Fruit fly (Drosophila melanogaster) whole organism, wandering third instar larva: ENCODE measurements around the gene Jon66Ci.

Source experiments
- CG9705 ChIP-seq: fragments of 200-800 bp; sonication (Bioruptor generic); optimal IDR thresholded peaks from 2 replicates; lab custom pipeline; 2018; ENCODE audit warnings: missing biosample characterization, mild to moderate bottlenecking, missing genetic modification characterization
- Dfd ChIP-seq: fragments of >200 bp; optimal IDR thresholded peaks from 2 replicates; lab custom pipeline; 2017; ENCODE audit warnings: missing biosample characterization, missing genetic modification characterization
- dsf ChIP-seq: sonication (Bioruptor generic); optimal IDR thresholded peaks from 2 replicates; lab custom pipeline; 2016; ENCODE audit warnings: missing biosample characterization, missing genetic modification characterization, borderline replicate concordance
- fru ChIP-seq: fragments of 200-800 bp; sonication (Bioruptor generic); optimal IDR thresholded peaks from 3 replicates; lab custom pipeline; 2016; ENCODE audit warnings: missing biosample characterization, mild to moderate bottlenecking, missing genetic modification characterization
- psq ChIP-seq: fragments of 200-800 bp; sonication (Bioruptor generic); optimal IDR thresholded peaks from 3 replicates; lab custom pipeline; 2017; ENCODE audit warnings: missing biosample characterization, mild to moderate bottlenecking, missing genetic modification characterization, moderate library complexity
- rgr ChIP-seq: fragments of 200-800 bp; sonication (Bioruptor generic); optimal IDR thresholded peaks from 3 replicates; lab custom pipeline; 2016; ENCODE audit warnings: missing biosample characterization, mild to moderate bottlenecking, missing genetic modification characterization
- usp ChIP-seq: fragments of >200 bp; optimal IDR thresholded peaks from 2 replicates; lab custom pipeline; 2017; ENCODE audit warnings: missing biosample characterization, missing genetic modification characterization

DNA sequence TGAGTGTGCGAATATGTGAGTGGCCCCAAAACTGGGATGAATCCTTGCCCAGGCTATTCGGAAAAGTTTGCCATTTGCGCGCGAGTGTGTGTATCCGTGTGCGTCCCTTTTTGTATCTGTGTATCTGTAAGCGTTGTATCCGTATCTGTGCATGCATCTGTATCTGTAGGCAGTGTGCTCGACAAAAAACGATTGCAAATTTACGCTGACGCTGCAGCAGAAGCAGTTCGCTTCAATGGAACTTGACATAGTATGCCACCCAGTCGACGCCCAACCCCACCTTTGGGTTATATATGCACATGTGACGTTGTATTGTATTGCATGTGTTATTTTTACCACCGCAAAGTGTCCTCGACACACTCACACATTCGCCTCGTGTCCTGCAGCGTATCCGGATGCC is 4.8 kb downstream of the Jon66Ci start:
- TF ChIP-seq Dfd (GFP tag; lab: Kevin White, UChicago): no peak
- TF ChIP-seq CG9705 (GFP tag; lab: Kevin White, UChicago): no peak
- no peak for TF ChIP-seq psq (GFP tag; lab: Kevin White, UChicago)
- TF ChIP-seq rgr (GFP tag; lab: Kevin White, UChicago): no peak
- no peak for TF ChIP-seq fru
- no peak for TF ChIP-seq dsf (GFP tag; lab: Kevin White, UChicago)
- no peak for TF ChIP-seq usp (GFP tag; lab: Kevin White, UChicago)
